Worm (Caenorhabditis elegans): ENCODE results near the gene Y113G7A.13.

ce11 chrV:20124393-20124792, 23.6 kb upstream of the Y113G7A.13 start:
- TF ChIP-seq W03F9.2 (tag; optimal IDR thresholded peaks at IDR 0.05) (no peak), him-1 (tag; optimal IDR thresholded peaks at IDR 0.05) (no peak), dao-5 (tag; optimal IDR thresholded peaks at IDR 0.05) (no peak)
